Fruit fly (Drosophila melanogaster) whole organism, embryonic: ENCODE measurements around the gene CG6724.
A peak's percentile ranks its signal among the peaks of the same experiment; 100 is the strongest.

ENCODE experiments used
- ATbp ChIP-seq: fragments of 200-800 bp; sonication (Bioruptor generic); optimal IDR thresholded peaks from 2 replicates; lab custom pipeline; 2017; ENCODE audit warnings: missing biosample characterization, mild to moderate bottlenecking, missing genetic modification characterization, missing genetic modification reagents
- Abd-B ChIP-seq: fragments of 200-800 bp; sonication (Bioruptor generic); optimal IDR thresholded peaks from 2 replicates; lab custom pipeline; 2018; ENCODE audit warnings: missing biosample characterization, mild to moderate bottlenecking, missing genetic modification characterization, moderate library complexity
- Bteb2 ChIP-seq: fragments of 200-800 bp; sonication (Bioruptor generic); optimal IDR thresholded peaks from 2 replicates; lab custom pipeline; 2016; ENCODE audit warnings: missing biosample characterization, missing genetic modification characterization
- CG10543 ChIP-seq: fragments of 200-800 bp; sonication (Bioruptor generic); optimal IDR thresholded peaks from 3 replicates; lab custom pipeline; 2017; ENCODE audit warnings: missing biosample characterization, mild to moderate bottlenecking, missing genetic modification characterization, moderate library complexity
- CG1832 ChIP-seq: fragments of 200-800 bp; sonication (Bioruptor generic); optimal IDR thresholded peaks from 2 replicates; lab custom pipeline; 2017; ENCODE audit warnings: missing biosample characterization, mild to moderate bottlenecking, missing genetic modification characterization, inconsistent platforms
- CG2120 ChIP-seq: fragments of 200-800 bp; sonication (Bioruptor generic); optimal IDR thresholded peaks from 3 replicates; lab custom pipeline; 2016; ENCODE audit warnings: missing biosample characterization, missing genetic modification characterization
- CG30020 ChIP-seq: fragments of 200-800 bp; optimal IDR thresholded peaks from 2 replicates; lab custom pipeline; 2019; ENCODE audit warnings: missing biosample characterization, mild to moderate bottlenecking, missing genetic modification characterization, moderate library complexity
- CG34422 ChIP-seq: fragments of 200-800 bp; sonication (Bioruptor generic); IDR thresholded peaks from 3 replicates; pipeline ENCODE4 v1.3.6; 2022; ENCODE audit warnings: missing biosample characterization, missing genetic modification characterization
- CG6272 ChIP-seq: fragments of 200-800 bp; sonication (Bioruptor generic); IDR thresholded peaks from 2 replicates; pipeline ENCODE4 v1.3.6; 2022; ENCODE audit warnings: missing biosample characterization, missing genetic modification characterization
- CG6683 ChIP-seq: fragments of 200-800 bp; sonication (Bioruptor generic); optimal IDR thresholded peaks from 2 replicates; lab custom pipeline; 2017; ENCODE audit warnings: missing biosample characterization, mild to moderate bottlenecking, missing genetic modification characterization, missing genetic modification reagents
- CG7556 ChIP-seq: fragments of 200-800 bp; sonication (Bioruptor generic); optimal IDR thresholded peaks from 2 replicates; lab custom pipeline; 2017; ENCODE audit warnings: missing biosample characterization, mild to moderate bottlenecking, missing genetic modification characterization
- CG7963 ChIP-seq: fragments of 200-800 bp; sonication (Bioruptor generic); IDR thresholded peaks from 3 replicates; pipeline ENCODE4 v1.3.6; 2022; ENCODE audit warnings: missing biosample characterization, missing genetic modification characterization; ENCODE audit not compliant: partially characterized antibody
- CG9437 ChIP-seq: fragments of 200-800 bp; sonication (Bioruptor generic); optimal IDR thresholded peaks from 2 replicates; lab custom pipeline; 2018; ENCODE audit warnings: missing biosample characterization, mild to moderate bottlenecking, missing genetic modification characterization
- Doc3 ChIP-seq: fragments of 200-800 bp; sonication (Bioruptor generic); IDR thresholded peaks from 3 replicates; pipeline ENCODE4 v1.3.6; 2022; ENCODE audit warnings: missing biosample characterization, missing genetic modification characterization; ENCODE audit not compliant: partially characterized antibody
- E2f2 ChIP-seq: fragments of 200-800 bp; sonication (Bioruptor generic); IDR thresholded peaks from 2 replicates; pipeline ENCODE4 v1.3.6; 2022; ENCODE audit warnings: missing biosample characterization, missing genetic modification characterization
- Elba2 ChIP-seq: fragments of 200-800 bp; sonication (Bioruptor generic); optimal IDR thresholded peaks from 3 replicates; lab custom pipeline; 2016; ENCODE audit warnings: missing biosample characterization, missing genetic modification characterization
- Fer1 ChIP-seq: fragments of 200-800 bp; sonication (Bioruptor generic); optimal IDR thresholded peaks from 2 replicates; lab custom pipeline; 2017; ENCODE audit warnings: missing biosample characterization, mild to moderate bottlenecking, missing genetic modification characterization
- Lim3 ChIP-seq: fragments of 200-800 bp; sonication (Bioruptor generic); IDR thresholded peaks from 2 replicates; pipeline ENCODE4 v1.3.6; 2022; ENCODE audit warnings: missing biosample characterization, missing genetic modification characterization
- MBD-R2 ChIP-seq: fragments of 200-800 bp; sonication (Bioruptor generic); IDR thresholded peaks from 2 replicates; pipeline ENCODE4 v1.3.6; 2022; ENCODE audit warnings: missing biosample characterization, missing genetic modification characterization
- Max ChIP-seq: fragments of 200-800 bp; sonication (Bioruptor generic); optimal IDR thresholded peaks from 2 replicates; lab custom pipeline; 2016; ENCODE audit warnings: missing biosample characterization, mild to moderate bottlenecking, missing genetic modification characterization
- Myb ChIP-seq: fragments of 200-800 bp; sonication (Bioruptor generic); optimal IDR thresholded peaks from 2 replicates; lab custom pipeline; 2016; ENCODE audit warnings: missing biosample characterization, missing genetic modification characterization
- Pdp1 ChIP-seq, 2 experiments: fragments of 200-800 bp; sonication (Bioruptor generic); optimal IDR thresholded peaks; 3 replicates each; lab custom pipeline; 2016; ENCODE audit warnings: missing biosample characterization in 2 of 2, missing genetic modification characterization in 2 of 2, mild to moderate bottlenecking in 1 of 2, moderate library complexity in 1 of 2
- amos ChIP-seq: fragments of 200-800 bp; sonication (Bioruptor generic); IDR thresholded peaks from 2 replicates; pipeline ENCODE4 v1.3.6; 2022; ENCODE audit warnings: missing biosample characterization, missing genetic modification characterization; ENCODE audit not compliant: partially characterized antibody
- ato ChIP-seq: fragments of 200-800 bp; sonication (Bioruptor generic); IDR thresholded peaks from 2 replicates; pipeline ENCODE4 v1.3.6; 2022; ENCODE audit warnings: missing biosample characterization, missing genetic modification characterization; ENCODE audit not compliant: partially characterized antibody
- bab2 ChIP-seq: fragments of 200-800 bp; sonication (Bioruptor generic); optimal IDR thresholded peaks from 2 replicates; lab custom pipeline; 2016; ENCODE audit warnings: missing biosample characterization, missing genetic modification characterization
- bigmax ChIP-seq: fragments of 200-800 bp; sonication (Bioruptor generic); optimal IDR thresholded peaks from 2 replicates; lab custom pipeline; 2018; ENCODE audit warnings: missing biosample characterization, mild to moderate bottlenecking, missing genetic modification characterization
- caup ChIP-seq: fragments of 200-800 bp; sonication (Bioruptor generic); optimal IDR thresholded peaks from 3 replicates; lab custom pipeline; 2017; ENCODE audit warnings: missing biosample characterization, mild to moderate bottlenecking, missing genetic modification characterization, moderate library complexity; ENCODE audit not compliant: severe bottlenecking
- crp ChIP-seq, 2 experiments: fragments of 200-800 bp; sonication (Bioruptor generic); optimal IDR thresholded peaks; 2 replicates in 1 of 2; 3 replicates in 1 of 2; lab custom pipeline; 2017; ENCODE audit warnings: missing biosample characterization in 2 of 2, missing genetic modification characterization in 2 of 2, mild to moderate bottlenecking in 1 of 2, moderate library complexity in 1 of 2
- dmrt11E ChIP-seq: fragments of 200-800 bp; sonication (Bioruptor generic); optimal IDR thresholded peaks from 3 replicates; lab custom pipeline; 2018; ENCODE audit warnings: missing biosample characterization, mild to moderate bottlenecking, missing genetic modification characterization, moderate library complexity
- en ChIP-seq: fragments of 200-800 bp; sonication (Bioruptor generic); optimal IDR thresholded peaks from 2 replicates; lab custom pipeline; 2016; ENCODE audit warnings: missing biosample characterization, missing genetic modification characterization
- esg ChIP-seq: fragments of 200-800 bp; sonication (Bioruptor generic); conservative IDR thresholded peaks from 2 replicates; pipeline ENCODE4 v1.3.6; 2022; ENCODE audit warnings: missing biosample characterization, missing genetic modification characterization
- fu2 ChIP-seq: fragments of 200-800 bp; sonication (Bioruptor generic); optimal IDR thresholded peaks from 2 replicates; lab custom pipeline; 2016; ENCODE audit warnings: missing biosample characterization, missing genetic modification characterization
- lilli ChIP-seq: fragments of 200-800 bp; sonication (Bioruptor generic); optimal IDR thresholded peaks from 3 replicates; lab custom pipeline; 2016; ENCODE audit warnings: missing biosample characterization, missing genetic modification characterization
- mam ChIP-seq: fragments of 200-800 bp; sonication (Bioruptor generic); optimal IDR thresholded peaks from 3 replicates; lab custom pipeline; 2016; ENCODE audit warnings: missing biosample characterization, missing genetic modification characterization
- mld ChIP-seq: fragments of 200-800 bp; sonication (Bioruptor generic); IDR thresholded peaks from 3 replicates; pipeline ENCODE4 v1.3.6; 2022; ENCODE audit warnings: missing biosample characterization, missing genetic modification characterization; ENCODE audit not compliant: partially characterized antibody
- nerfin-1 ChIP-seq: fragments of 200-800 bp; sonication (Bioruptor generic); optimal IDR thresholded peaks from 3 replicates; lab custom pipeline; 2019; ENCODE audit warnings: missing biosample characterization, mild to moderate bottlenecking, missing genetic modification characterization, moderate library complexity
- nmo ChIP-seq: fragments of 200-800 bp; sonication (Bioruptor generic); optimal IDR thresholded peaks from 2 replicates; lab custom pipeline; 2018; ENCODE audit warnings: missing biosample characterization, mild to moderate bottlenecking, missing genetic modification characterization, moderate library complexity
- p53 ChIP-seq: fragments of 200-800 bp; sonication (Bioruptor generic); optimal IDR thresholded peaks from 2 replicates; lab custom pipeline; 2016; ENCODE audit warnings: missing biosample characterization, missing genetic modification characterization
- pb ChIP-seq: fragments of 200-800 bp; sonication (Bioruptor generic); optimal IDR thresholded peaks from 3 replicates; lab custom pipeline; 2016; ENCODE audit warnings: missing biosample characterization, missing genetic modification characterization
- prd ChIP-seq, 3 experiments: fragments of >200 bp in 2 of 3; fragments of 200-800 bp in 1 of 3; sonication (Bioruptor generic) in 1 of 3; optimal IDR thresholded peaks in 2 of 3; IDR thresholded peaks in 1 of 3; 2 replicates in 2 of 3; 3 replicates in 1 of 3; pipeline versions ENCODE4 v1.3.6 to Lab custom; 2017 to 2022; ENCODE audit warnings: missing biosample characterization in 1 of 3, missing genetic modification characterization in 1 of 3
- pros ChIP-seq: fragments of 200-800 bp; sonication (Bioruptor generic); optimal IDR thresholded peaks from 3 replicates; lab custom pipeline; 2019; ENCODE audit warnings: missing biosample characterization, mild to moderate bottlenecking, missing genetic modification characterization, moderate library complexity
- salm ChIP-seq: fragments of 200-800 bp; sonication (Bioruptor generic); optimal IDR thresholded peaks from 2 replicates; lab custom pipeline; 2018; ENCODE audit warnings: missing biosample characterization, mild to moderate bottlenecking, missing genetic modification characterization
- seq ChIP-seq: fragments of 200-800 bp; sonication (Bioruptor generic); IDR thresholded peaks from 2 replicates; pipeline ENCODE4 v1.3.6; 2022; ENCODE audit warnings: missing biosample characterization, missing genetic modification characterization
- tin ChIP-seq: fragments of 200-800 bp; sonication (Bioruptor generic); optimal IDR thresholded peaks from 3 replicates; lab custom pipeline; 2016; ENCODE audit warnings: missing biosample characterization, missing genetic modification characterization
- tna ChIP-seq: fragments of 200-800 bp; sonication (Bioruptor generic); IDR thresholded peaks from 2 replicates; pipeline ENCODE4 v1.3.6; 2022; ENCODE audit warnings: missing biosample characterization, missing genetic modification characterization; ENCODE audit not compliant: partially characterized antibody
- toy ChIP-seq: fragments of 200-800 bp; sonication (Bioruptor generic); IDR thresholded peaks from 2 replicates; pipeline ENCODE4 v1.3.6; 2022; ENCODE audit warnings: missing biosample characterization, missing genetic modification characterization
- zfh1 ChIP-seq: fragments of 200-800 bp; sonication (Bioruptor generic); IDR thresholded peaks from 3 replicates; pipeline ENCODE4 v1.3.6; 2022; ENCODE audit warnings: missing biosample characterization, missing genetic modification characterization
- zfh2 ChIP-seq: fragments of 200-800 bp; sonication (Bioruptor generic); optimal IDR thresholded peaks from 2 replicates; lab custom pipeline; 2016; ENCODE audit warnings: missing biosample characterization, missing genetic modification characterization

CG6724 gene

dm6 chr2L:10767597-10768188, 2.1 kb downstream of the CG6724 start, which contains the start of gene Ubc2 (continued):
- TF ChIP-seq Myb (GFP tag; lab: Kevin White, UChicago) = peak; percentile 87
- TF ChIP-seq Max (GFP tag; lab: Kevin White, UChicago) = peak; percentile 4
- no peak for TF ChIP-seq pros (GFP tag; lab: Kevin White, UChicago)
- TF ChIP-seq CG7556 (GFP tag; lab: Kevin White, UChicago) = no peak
- TF ChIP-seq nmo (GFP tag; lab: Kevin White, UChicago) = peak; percentile 52
- peak; percentile 5 for TF ChIP-seq fu2 (GFP tag; lab: Kevin White, UChicago)
- TF ChIP-seq CG6683 (GFP tag; lab: Kevin White, UChicago) = no peak
- TF ChIP-seq lilli (GFP tag; lab: Kevin White, UChicago) = peak; percentile 63
- peak; percentile 66 for TF ChIP-seq CG2120 (GFP tag; lab: Kevin White, UChicago)
- TF ChIP-seq pb = no peak
- no peak for TF ChIP-seq Elba2 (GFP tag; lab: Kevin White, UChicago)
- 0 out of 2 replicates have a peak, but pooled peaks have one; percentile 7 for TF ChIP-seq seq (GFP tag; lab: Robert Waterston, UW)
- peak; percentile 46; the same call in 1 of the 3 replicates for TF ChIP-seq CG34422
- TF ChIP-seq E2f2 (GFP tag; lab: Robert Waterston, UW) = peak; percentile 79
- TF ChIP-seq CG6272 (GFP tag; lab: Robert Waterston, UW) = peak; percentile 31; the same call in 1 of the 2 replicates
- TF ChIP-seq Fer1 (GFP tag; lab: Kevin White, UChicago) = peak; percentile 12
- no peak for TF ChIP-seq Bteb2
- 0 out of 3 replicates have a peak, but pooled peaks have one; percentile 41 for TF ChIP-seq zfh1 (GFP tag; lab: Robert Waterston, UW)
- TF ChIP-seq tin (GFP tag; lab: Kevin White, UChicago) = peak; percentile 34
- peak; percentile 77 for TF ChIP-seq ato
- TF ChIP-seq Doc3 (GFP tag; lab: Robert Waterston, UW) = peak; percentile 72
- peak; percentile 20 for TF ChIP-seq Abd-B (GFP tag; lab: Kevin White, UChicago)
- no peak for TF ChIP-seq CG10543 (GFP tag; lab: Kevin White, UChicago)
- no peak for TF ChIP-seq dmrt11E
- TF ChIP-seq ATbp (GFP tag; lab: Kevin White, UChicago) = no peak
- TF ChIP-seq en (GFP tag; lab: Kevin White, UChicago) = no peak
- no peak for TF ChIP-seq toy (GFP tag; lab: Robert Waterston, UW)
- peak; percentile 35 for TF ChIP-seq CG30020 (tag; lab: Kevin White, UChicago)
- peak; percentile 7 for TF ChIP-seq bab2 (GFP tag; lab: Kevin White, UChicago)
- TF ChIP-seq nerfin-1 (tag; lab: Kevin White, UChicago) = no peak
- TF ChIP-seq crp (GFP tag; optimal IDR thresholded peaks at IDR 0.05; lab: Kevin White, UChicago) = peak in 1 of 2 experiments; percentile 61
- peak; percentile 75 for TF ChIP-seq tna
- peak; percentile 67; the same call in 2 of the 3 replicates for TF ChIP-seq mld (GFP tag; lab: Robert Waterston, UW)
- TF ChIP-seq MBD-R2 = peak; percentile 93
- no peak for TF ChIP-seq p53
- no peak for TF ChIP-seq CG9437 (GFP tag; lab: Kevin White, UChicago)
- no peak for TF ChIP-seq salm
- peak; percentile 60; the same call in 2 of the 3 replicates for TF ChIP-seq CG7963 (GFP tag; lab: Robert Waterston, UW)
- no peak for TF ChIP-seq Lim3 (GFP tag; lab: Robert Waterston, UW)
- TF ChIP-seq mam = peak; percentile 43
- TF ChIP-seq esg (GFP tag; lab: Robert Waterston, UW) = no peak
- peak in 1 of 2 experiments; percentile 41 for TF ChIP-seq Pdp1 (GFP tag; optimal IDR thresholded peaks at IDR 0.05; lab: Kevin White, UChicago)
- peak; percentile 73 for TF ChIP-seq CG1832 (GFP tag; lab: Kevin White, UChicago)
- TF ChIP-seq amos (GFP tag; lab: Robert Waterston, UW) = peak; percentile 87
- no peak for TF ChIP-seq prd (optimal IDR thresholded peaks at IDR 0.05; lab: Kevin White, UChicago)
- peak; percentile 33; the same call in 2 of the 3 replicates for TF ChIP-seq prd (GFP tag; IDR thresholded peaks at IDR 0.05; lab: Robert Waterston, UW)
- TF ChIP-seq caup (GFP tag; lab: Kevin White, UChicago) = no peak
- TF ChIP-seq bigmax = no peak
- TF ChIP-seq zfh2 (GFP tag; lab: Kevin White, UChicago) = peak; percentile 19
